Worm (Caenorhabditis elegans): ENCODE results near the gene ges-1.

Gene ges-1

ce11 chrV:1411459-1411858 is 20.5 kb downstream of the ges-1 start, which contains the start of gene snt-5:
Gene snt-5, minus strand, starts transcription at chrV:1411559.
- TF ChIP-seq nhr-42 (GFP tag; IDR thresholded peaks at IDR 0.05) (no peak), daf-16 (GFP tag; optimal IDR thresholded peaks at IDR 0.05) (no peak), daf-16 (tag; optimal IDR thresholded peaks at IDR 0.05) (no peak), ctbp-1 (GFP tag; IDR thresholded peaks at IDR 0.05) (no peak), aha-1 (tag) (no peak), Y5F2A.4 (GFP tag; optimal IDR thresholded peaks at IDR 0.05) (no peak), lin-29 (GFP tag; IDR thresholded peaks at IDR 0.05) (no peak), saeg-2 (GFP tag; IDR thresholded peaks at IDR 0.05) (no peak)

ce11 chrV:1410727-1411126 is 21.2 kb downstream of the ges-1 start:
- TF ChIP-seq vab-7 (GFP tag; IDR thresholded peaks at IDR 0.05): no peak
- no peak for TF ChIP-seq ceh-62 (tag; optimal IDR thresholded peaks at IDR 0.05)
- TF ChIP-seq ctbp-1 (GFP tag; IDR thresholded peaks at IDR 0.05): no peak
- no peak for TF ChIP-seq nhr-10 (tag; optimal IDR thresholded peaks at IDR 0.05)
- no peak for TF ChIP-seq jun-1 (tag; optimal IDR thresholded peaks at IDR 0.05)

- TF ChIP-seq snpc-1.2 (GFP tag; IDR thresholded peaks at IDR 0.05) (no peak), ceh-20 (GFP tag; IDR thresholded peaks at IDR 0.05) (no peak), nhr-10 (tag; optimal IDR thresholded peaks at IDR 0.05) (no peak)
Observed at ce11 chrV:1408116-1408515, 23.8 kb downstream of the ges-1 start.

ce11 chrV:1392900-1393299 is 39.0 kb downstream of the ges-1 start, which contains the start of gene Y75B7AR.1:
Gene Y75B7AR.1, minus strand, starts transcription at chrV:1393000.
- no peak for TF ChIP-seq nhr-6 (tag; optimal IDR thresholded peaks at IDR 0.05)
- TF ChIP-seq unc-130 (GFP tag; optimal IDR thresholded peaks at IDR 0.05): no peak
- no peak for TF ChIP-seq dve-1 (tag; optimal IDR thresholded peaks at IDR 0.05; ENCODE audit: insufficient read depth)
- TF ChIP-seq lir-3 (tag; optimal IDR thresholded peaks at IDR 0.05): no peak
- TF ChIP-seq unc-62 (GFP tag; optimal IDR thresholded peaks at IDR 0.05 in 1 of 2): peak in 1 of 2 experiments; percentile 14
- no peak for TF ChIP-seq unc-62 (tag; optimal IDR thresholded peaks at IDR 0.05)
- no peak for TF ChIP-seq ama-1 (optimal IDR thresholded peaks at IDR 0.05)
- no peak for TF ChIP-seq mxl-2 (GFP tag; conservative IDR thresholded peaks at IDR 0.05)
- no peak for TF ChIP-seq nhr-25 (tag; optimal IDR thresholded peaks at IDR 0.05; ENCODE audit: borderline replicate concordance, insufficient read depth)
- no peak for TF ChIP-seq lin-1 (GFP tag; IDR thresholded peaks at IDR 0.05)
- no peak for TF ChIP-seq F26F4.8 (GFP tag; conservative IDR thresholded peaks at IDR 0.05)
- peak; percentile 75 for TF ChIP-seq aha-1 (tag)
- TF ChIP-seq mdl-1 (tag; optimal IDR thresholded peaks at IDR 0.05): no peak

- TF ChIP-seq gei-8 (GFP tag; optimal IDR thresholded peaks at IDR 0.05) (no peak), unc-130 (GFP tag; optimal IDR thresholded peaks at IDR 0.05) (no peak), lir-3 (tag; optimal IDR thresholded peaks at IDR 0.05) (no peak), nhr-11 (tag; optimal IDR thresholded peaks at IDR 0.05) (no peak), fkh-10 (GFP tag; optimal IDR thresholded peaks at IDR 0.05) (no peak), vab-7 (GFP tag; IDR thresholded peaks at IDR 0.05) (no peak), fos-1 (tag; optimal IDR thresholded peaks at IDR 0.05) (no peak), F37D6.2 (tag; optimal IDR thresholded peaks at IDR 0.05) (no peak), rbr-2 (tag; optimal IDR thresholded peaks at IDR 0.05) (no peak), hif-1 (tag; optimal IDR thresholded peaks at IDR 0.05) (no peak)
Observed at ce11 chrV:1390415-1390814, 41.5 kb downstream of the ges-1 start.

ce11 chrV:1389838-1390237 is 42.1 kb downstream of the ges-1 start:
- peak; percentile 82 for TF ChIP-seq php-3 (GFP tag; IDR thresholded peaks at IDR 0.05)
- peak; percentile 83 for TF ChIP-seq pqm-1 (tag; optimal IDR thresholded peaks at IDR 0.05)
- 0 out of 2 replicates have a peak, but pooled peaks have one; percentile 36 for TF ChIP-seq dmd-6 (GFP tag; IDR thresholded peaks at IDR 0.05)
- TF ChIP-seq aha-1 (tag): peak; percentile 42
- no peak for TF ChIP-seq nhr-48 (tag; optimal IDR thresholded peaks at IDR 0.05)
- TF ChIP-seq dve-1 (tag; optimal IDR thresholded peaks at IDR 0.05; ENCODE audit: insufficient read depth): peak; percentile 33
- TF ChIP-seq daf-16 (GFP tag; optimal IDR thresholded peaks at IDR 0.05): no peak
- peak; percentile 54 for TF ChIP-seq daf-16 (tag; optimal IDR thresholded peaks at IDR 0.05)
- TF ChIP-seq nhr-28 (tag; optimal IDR thresholded peaks at IDR 0.05): peak; percentile 68
- no peak for TF ChIP-seq R02D3.7 (tag; optimal IDR thresholded peaks at IDR 0.05)
- TF ChIP-seq fos-1 (tag; optimal IDR thresholded peaks at IDR 0.05): no peak
- peak; percentile 6 for TF ChIP-seq hlh-11 (tag; optimal IDR thresholded peaks at IDR 0.05)
